Worm (Caenorhabditis elegans): ENCODE measurements around the gene ZK131.11.

ZK131.11 gene

DNA sequence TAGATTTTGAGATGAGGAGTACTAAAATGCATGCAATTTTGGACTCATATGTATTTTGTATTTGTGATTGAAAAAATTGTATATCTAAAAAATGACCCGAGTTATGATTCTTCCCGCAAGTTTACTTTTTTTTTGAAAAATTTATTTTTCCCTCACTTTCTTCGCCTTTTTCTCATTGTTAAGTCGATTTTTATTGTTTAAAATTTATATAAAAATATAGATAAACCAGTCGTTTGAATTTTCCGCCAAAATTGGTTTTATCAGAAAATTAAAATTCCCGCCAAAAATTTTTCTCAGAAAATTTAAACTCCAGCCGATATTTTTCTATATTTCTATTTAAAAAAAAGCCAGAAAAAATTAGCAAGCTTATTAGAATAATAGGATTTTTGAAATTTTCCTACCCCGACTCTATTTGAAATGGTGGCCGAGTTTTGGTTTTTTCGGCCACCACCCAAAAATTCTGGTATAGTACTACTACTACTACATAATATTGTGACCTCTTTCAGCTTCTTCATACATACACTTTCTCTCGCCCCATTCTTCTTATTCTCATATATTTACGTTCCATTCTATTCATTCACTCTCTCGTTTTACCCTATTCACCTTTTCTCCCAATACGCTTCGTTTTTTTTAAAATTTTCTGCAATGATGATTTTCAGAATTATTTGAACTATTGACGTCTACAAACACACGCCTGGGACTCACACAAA, at the start of gene ZK131.11:
TSS of gene ZK131.11 (plus strand) at position 660 of the 710 bp plus-strand sequence.
- no peak for TF ChIP-seq ztf-23 (GFP tag; IDR thresholded peaks at IDR 0.05)
- TF ChIP-seq T22C8.4 (GFP tag; IDR thresholded peaks at IDR 0.05) = no peak
- no peak for TF ChIP-seq tab-1 (GFP tag; IDR thresholded peaks at IDR 0.05)
- no peak for TF ChIP-seq flt-1 (GFP tag; IDR thresholded peaks at IDR 0.05)
- TF ChIP-seq ztf-29 (GFP tag; IDR thresholded peaks at IDR 0.05) = no peak
- TF ChIP-seq ref-1 (GFP tag; conservative IDR thresholded peaks at IDR 0.05) = no peak

DNA sequence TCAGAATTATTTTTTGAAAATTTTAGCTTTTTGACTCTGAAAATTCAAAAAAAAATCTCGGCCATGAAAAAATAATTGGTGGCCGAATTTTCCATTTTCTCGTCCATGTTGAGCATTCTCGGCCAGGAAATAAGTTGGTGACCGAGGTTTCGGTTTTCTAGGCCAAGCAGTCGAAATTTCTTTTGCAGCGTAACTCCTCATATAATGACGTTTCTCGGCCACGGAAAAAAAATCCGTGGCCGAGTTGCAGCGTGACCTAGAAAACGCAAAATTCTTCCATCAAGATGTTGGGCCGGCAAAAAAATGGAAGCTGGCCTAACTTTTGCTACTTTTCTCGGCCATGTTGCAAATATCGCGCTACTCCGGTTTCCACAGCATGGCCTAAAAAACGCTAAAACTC, 41.9 kb upstream of the ZK131.11 start:
- TF ChIP-seq T22C8.4 (GFP tag; IDR thresholded peaks at IDR 0.05) = no peak
- no peak for TF ChIP-seq klf-2 (GFP tag; conservative IDR thresholded peaks at IDR 0.05)
- no peak for TF ChIP-seq flt-1 (GFP tag; IDR thresholded peaks at IDR 0.05)
- TF ChIP-seq ztf-29 (GFP tag; IDR thresholded peaks at IDR 0.05) = no peak
- TF ChIP-seq cog-1 (tag; optimal IDR thresholded peaks at IDR 0.05) = no peak
- TF ChIP-seq ztf-23 (GFP tag; IDR thresholded peaks at IDR 0.05) = no peak
- no peak for TF ChIP-seq ref-1 (GFP tag; conservative IDR thresholded peaks at IDR 0.05)
- TF ChIP-seq tab-1 (GFP tag; IDR thresholded peaks at IDR 0.05) = no peak
- TF ChIP-seq med-1 (GFP tag; optimal IDR thresholded peaks at IDR 0.05; ENCODE audit: insufficient read depth) = no peak

ce11 chrII:13751030-13751429, 41.0 kb upstream of the ZK131.11 start:
- no peak for TF ChIP-seq tab-1 (GFP tag; IDR thresholded peaks at IDR 0.05)
- TF ChIP-seq klf-2 (GFP tag; conservative IDR thresholded peaks at IDR 0.05) = no peak
- no peak for TF ChIP-seq cog-1 (tag; optimal IDR thresholded peaks at IDR 0.05)
- TF ChIP-seq ztf-23 (GFP tag; IDR thresholded peaks at IDR 0.05) = no peak
- no peak for TF ChIP-seq ref-1 (GFP tag; conservative IDR thresholded peaks at IDR 0.05)
- no peak for TF ChIP-seq flt-1 (GFP tag; IDR thresholded peaks at IDR 0.05)
- no peak for TF ChIP-seq T22C8.4 (GFP tag; IDR thresholded peaks at IDR 0.05)
- no peak for TF ChIP-seq med-1 (GFP tag; optimal IDR thresholded peaks at IDR 0.05; ENCODE audit: insufficient read depth)
- no peak for TF ChIP-seq ztf-29 (GFP tag; IDR thresholded peaks at IDR 0.05)

- no peak for TF ChIP-seq ztf-23 (GFP tag; IDR thresholded peaks at IDR 0.05)
- no peak for TF ChIP-seq tab-1 (GFP tag; IDR thresholded peaks at IDR 0.05)
- TF ChIP-seq klf-2 (GFP tag; conservative IDR thresholded peaks at IDR 0.05) = no peak
- TF ChIP-seq cog-1 (tag; optimal IDR thresholded peaks at IDR 0.05) = no peak
- TF ChIP-seq T22C8.4 (GFP tag; IDR thresholded peaks at IDR 0.05) = no peak
- no peak for TF ChIP-seq flt-1 (GFP tag; IDR thresholded peaks at IDR 0.05)
- no peak for TF ChIP-seq ztf-29 (GFP tag; IDR thresholded peaks at IDR 0.05)
- no peak for TF ChIP-seq ref-1 (GFP tag; conservative IDR thresholded peaks at IDR 0.05)
- no peak for TF ChIP-seq med-1 (GFP tag; optimal IDR thresholded peaks at IDR 0.05; ENCODE audit: insufficient read depth)
These were observed 40.0 kb upstream of the ZK131.11 start, which contains the start of gene arrd-14 for ce11 chrII:13752016-13752415. arrd-14 (plus strand) TSS chrII:13752316.

- TF ChIP-seq ztf-23 (GFP tag; IDR thresholded peaks at IDR 0.05) (no peak), ztf-29 (GFP tag; IDR thresholded peaks at IDR 0.05) (no peak), tab-1 (GFP tag; IDR thresholded peaks at IDR 0.05) (no peak), cog-1 (tag; optimal IDR thresholded peaks at IDR 0.05) (no peak), ref-1 (GFP tag; conservative IDR thresholded peaks at IDR 0.05) (no peak), T22C8.4 (GFP tag; IDR thresholded peaks at IDR 0.05) (no peak), klf-2 (GFP tag; conservative IDR thresholded peaks at IDR 0.05) (no peak), flt-1 (GFP tag; IDR thresholded peaks at IDR 0.05) (no peak), med-1 (GFP tag; optimal IDR thresholded peaks at IDR 0.05; ENCODE audit: insufficient read depth) (no peak)
These were observed 35.8 kb upstream of the ZK131.11 start for ce11 chrII:13756232-13756631.

DNA sequence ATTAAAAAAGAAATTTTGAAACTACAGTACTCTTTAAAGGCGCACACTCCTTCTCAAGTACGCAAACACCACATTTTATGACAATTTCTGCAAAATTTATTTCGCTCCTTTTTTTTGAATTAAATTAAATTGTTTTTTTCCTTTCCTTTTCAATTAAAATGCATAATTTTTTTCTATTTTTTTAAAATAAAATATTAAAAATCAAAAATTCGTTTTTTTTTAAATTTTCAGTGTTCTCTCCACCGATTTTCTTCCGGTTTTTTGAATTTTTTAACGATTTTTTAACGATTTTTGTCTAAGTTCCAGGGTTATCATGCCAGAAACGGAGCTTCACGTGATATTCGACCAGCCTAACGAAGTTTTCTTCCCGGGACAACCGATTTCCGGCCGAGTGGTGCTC, 33.9 kb upstream of the ZK131.11 start, which contains the start of gene arrd-13:
TSS of gene arrd-13 (plus strand) at position 301 of the 400 bp plus-strand sequence.
- no peak for TF ChIP-seq med-1 (GFP tag; optimal IDR thresholded peaks at IDR 0.05; ENCODE audit: insufficient read depth)
- TF ChIP-seq tab-1 (GFP tag; IDR thresholded peaks at IDR 0.05) = no peak
- no peak for TF ChIP-seq flt-1 (GFP tag; IDR thresholded peaks at IDR 0.05)
- TF ChIP-seq ztf-29 (GFP tag; IDR thresholded peaks at IDR 0.05) = no peak
- TF ChIP-seq ref-1 (GFP tag; conservative IDR thresholded peaks at IDR 0.05) = no peak
- TF ChIP-seq cog-1 (tag; optimal IDR thresholded peaks at IDR 0.05) = no peak
- TF ChIP-seq klf-2 (GFP tag; conservative IDR thresholded peaks at IDR 0.05) = no peak
- no peak for TF ChIP-seq ztf-23 (GFP tag; IDR thresholded peaks at IDR 0.05)
- no peak for TF ChIP-seq T22C8.4 (GFP tag; IDR thresholded peaks at IDR 0.05)

DNA sequence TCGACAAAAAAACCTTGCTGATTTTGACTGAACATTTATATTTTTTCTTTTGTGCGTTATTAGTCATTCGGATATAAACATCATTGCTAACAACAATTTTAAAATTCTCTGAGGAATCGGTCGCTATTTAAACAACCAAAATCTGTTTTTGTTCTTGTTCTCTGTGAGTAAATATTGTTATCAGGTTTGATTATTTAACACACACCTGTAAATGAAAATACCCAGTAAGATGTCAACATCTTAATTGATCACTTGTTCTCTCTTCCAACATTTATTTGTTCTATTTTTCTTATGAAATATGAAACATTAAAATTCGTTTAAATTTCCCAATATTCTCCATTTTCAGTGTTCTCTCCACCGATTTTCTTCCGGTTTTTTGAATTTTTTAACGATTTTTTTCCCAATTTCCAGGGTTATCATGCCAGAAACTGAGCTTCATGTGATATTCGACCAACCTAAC, 29.0 kb upstream of the ZK131.11 start, which contains the start of gene arrd-11:
TSS of gene arrd-11 (plus strand) at position 410 of the 460 bp plus-strand sequence.
- no peak for TF ChIP-seq med-1 (GFP tag; optimal IDR thresholded peaks at IDR 0.05; ENCODE audit: insufficient read depth)
- no peak for TF ChIP-seq T22C8.4 (GFP tag; IDR thresholded peaks at IDR 0.05)
- TF ChIP-seq ztf-29 (GFP tag; IDR thresholded peaks at IDR 0.05) = no peak
- TF ChIP-seq ztf-23 (GFP tag; IDR thresholded peaks at IDR 0.05) = no peak

DNA sequence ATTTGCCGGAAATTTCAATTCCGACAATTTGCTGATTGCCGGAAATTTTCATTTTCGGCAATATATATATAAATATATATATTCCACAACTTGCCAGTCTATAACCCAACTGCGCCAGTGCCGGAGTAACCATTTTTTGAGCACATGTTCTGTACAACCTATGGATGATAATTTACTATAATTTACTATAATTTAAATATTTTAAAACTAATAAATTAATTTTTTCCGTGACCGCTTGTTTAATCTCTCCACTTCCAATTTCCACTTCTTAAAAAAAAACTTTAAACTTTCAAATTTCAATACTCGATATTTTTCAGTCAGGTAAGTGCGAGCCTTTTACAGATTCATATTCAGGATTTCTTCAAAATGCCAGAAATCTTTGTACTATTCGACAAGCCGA, 26.1 kb upstream of the ZK131.11 start, which contains the start of gene arrd-12:
TSS of gene arrd-12 (plus strand) at position 301 of the 400 bp plus-strand sequence.
- TF ChIP-seq cog-1 (tag; optimal IDR thresholded peaks at IDR 0.05) (no peak), tab-1 (GFP tag; IDR thresholded peaks at IDR 0.05) (no peak), ztf-29 (GFP tag; IDR thresholded peaks at IDR 0.05) (no peak), ref-1 (GFP tag; conservative IDR thresholded peaks at IDR 0.05) (no peak), klf-2 (GFP tag; conservative IDR thresholded peaks at IDR 0.05) (no peak), med-1 (GFP tag; optimal IDR thresholded peaks at IDR 0.05; ENCODE audit: insufficient read depth) (no peak), flt-1 (GFP tag; IDR thresholded peaks at IDR 0.05) (no peak), T22C8.4 (GFP tag; IDR thresholded peaks at IDR 0.05) (no peak), ztf-23 (GFP tag; IDR thresholded peaks at IDR 0.05) (no peak)

DNA sequence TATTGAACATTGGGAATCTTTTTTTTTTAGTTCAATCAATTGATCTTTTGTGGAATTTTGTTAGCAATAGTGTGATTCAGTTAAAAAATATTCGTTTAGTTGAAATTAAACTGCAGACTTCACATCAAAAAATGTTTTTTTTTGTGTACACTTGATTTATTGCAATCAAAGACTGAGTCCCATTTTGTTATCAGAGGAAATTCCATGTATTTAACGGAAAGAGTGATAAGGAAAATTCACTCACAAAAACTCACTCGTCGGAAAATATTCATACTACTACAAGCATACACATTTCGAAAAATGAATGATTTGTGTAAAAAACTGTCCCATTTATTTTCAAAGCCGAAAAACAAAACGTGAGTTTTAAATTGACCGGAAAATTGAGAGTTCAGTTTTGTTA, 20.7 kb upstream of the ZK131.11 start, which contains the start of gene C01B9.1:
TSS of gene C01B9.1 (plus strand) at position 241 of the 400 bp plus-strand sequence.
- TF ChIP-seq cog-1 (tag; optimal IDR thresholded peaks at IDR 0.05) (no peak), ref-1 (GFP tag; conservative IDR thresholded peaks at IDR 0.05) (no peak), tab-1 (GFP tag; IDR thresholded peaks at IDR 0.05) (no peak), flt-1 (GFP tag; IDR thresholded peaks at IDR 0.05) (no peak), med-1 (GFP tag; optimal IDR thresholded peaks at IDR 0.05; ENCODE audit: insufficient read depth) (no peak), ztf-23 (GFP tag; IDR thresholded peaks at IDR 0.05) (no peak), ztf-29 (GFP tag; IDR thresholded peaks at IDR 0.05) (no peak), klf-2 (GFP tag; conservative IDR thresholded peaks at IDR 0.05) (no peak), T22C8.4 (GFP tag; IDR thresholded peaks at IDR 0.05) (no peak)

Data from whole organism, midembryonic.